Fruit fly (Drosophila melanogaster): ENCODE data around the gene CG7130.
A peak's percentile ranks its signal among the peaks of the same experiment; 100 is the strongest.

CG7130 gene

DNA sequence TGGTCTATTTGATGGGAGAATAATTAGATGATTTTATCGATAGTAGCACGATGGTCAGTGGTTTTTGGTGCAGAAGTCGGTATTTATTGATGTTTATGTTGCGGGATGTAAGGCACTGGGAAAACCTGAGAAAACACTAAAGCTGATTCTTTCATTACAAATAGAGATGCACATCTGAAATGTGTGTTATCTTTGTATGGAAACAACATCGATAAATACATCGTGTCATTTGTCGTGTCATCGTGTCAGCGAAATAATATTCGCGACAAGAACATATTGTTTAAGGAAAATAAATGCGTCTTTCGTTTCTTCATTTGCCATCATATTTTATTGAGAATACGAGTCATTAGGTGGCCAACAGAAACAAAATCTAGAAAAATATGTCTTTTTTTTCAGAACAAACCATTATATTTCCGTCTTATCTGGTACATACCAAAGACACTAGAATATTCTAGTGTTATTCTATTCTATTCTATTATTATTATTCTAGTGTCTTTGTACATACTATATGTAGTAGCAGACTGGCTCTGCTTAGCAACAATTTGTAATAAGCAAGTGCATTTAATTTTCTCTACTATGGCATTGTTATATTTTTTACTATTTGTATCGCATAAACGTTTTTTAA, 1.1 kb downstream of the CG7130 start, which contains the start of gene CG7133 (continued):
- no peak for TF ChIP-seq CG7271 (tag; optimal IDR thresholded peaks at IDR 0.05)
- TF ChIP-seq fd96Cb (tag; optimal IDR thresholded peaks at IDR 0.05) = no peak
- no peak for TF ChIP-seq CG2202 (tag; optimal IDR thresholded peaks at IDR 0.05)
- TF ChIP-seq CG30403 (GFP tag; optimal IDR thresholded peaks at IDR 0.05) = no peak
- no peak for TF ChIP-seq CG1647 (GFP tag; optimal IDR thresholded peaks at IDR 0.05)
- TF ChIP-seq CG18262 (tag; optimal IDR thresholded peaks at IDR 0.05) = no peak
- no peak for TF ChIP-seq CG32767 (GFP tag; IDR thresholded peaks at IDR 0.05)
- peak; percentile 83 for TF ChIP-seq stwl (tag; optimal IDR thresholded peaks at IDR 0.05)
- TF ChIP-seq Dbx (GFP tag; IDR thresholded peaks at IDR 0.05) = no peak
- no peak for TF ChIP-seq HHEX (GFP tag; optimal IDR thresholded peaks at IDR 0.05)
- no peak for TF ChIP-seq fd3F (GFP tag; optimal IDR thresholded peaks at IDR 0.05)
- peak; percentile 68 for TF ChIP-seq row (GFP tag; IDR thresholded peaks at IDR 0.05)
- TF ChIP-seq oc (tag; optimal IDR thresholded peaks at IDR 0.05) = no peak
- TF ChIP-seq E2f2 (GFP tag; IDR thresholded peaks at IDR 0.05) = peak; percentile 45; the same call in 1 of the 2 replicates
- no peak for TF ChIP-seq CG2712 (tag; optimal IDR thresholded peaks at IDR 0.05)
- TF ChIP-seq Mrtf (GFP tag; IDR thresholded peaks at IDR 0.05) = no peak
- no peak for TF ChIP-seq CG16815 (GFP tag; optimal IDR thresholded peaks at IDR 0.05)
- TF ChIP-seq CG7839 (tag; optimal IDR thresholded peaks at IDR 0.05) = no peak
- TF ChIP-seq Dip3 (GFP tag; optimal IDR thresholded peaks at IDR 0.05) = no peak
- peak; percentile 60 for TF ChIP-seq zen (tag; optimal IDR thresholded peaks at IDR 0.05)
- TF ChIP-seq gem (tag; optimal IDR thresholded peaks at IDR 0.05) = no peak
- no peak for TF ChIP-seq CG8388 (GFP tag; optimal IDR thresholded peaks at IDR 0.05)
- peak; percentile 91 for TF ChIP-seq zen2 (GFP tag; IDR thresholded peaks at IDR 0.05; ENCODE audit: partially characterized antibody)
- TF ChIP-seq Oaz (GFP tag; IDR thresholded peaks at IDR 0.05) = no peak
- TF ChIP-seq da (GFP tag; optimal IDR thresholded peaks at IDR 0.05) = no peak
- TF ChIP-seq Dfd (GFP tag; optimal IDR thresholded peaks at IDR 0.05) = no peak
- no peak for TF ChIP-seq hth (optimal IDR thresholded peaks at IDR 0.05)
- TF ChIP-seq GATAe (GFP tag; conservative IDR thresholded peaks at IDR 0.05) = no peak
- TF ChIP-seq Nf-YC (tag; optimal IDR thresholded peaks at IDR 0.05) = peak; percentile 18
- TF ChIP-seq CG8765 (GFP tag; IDR thresholded peaks at IDR 0.05) = no peak
- TF ChIP-seq grn (GFP tag; optimal IDR thresholded peaks at IDR 0.05) = no peak
- TF ChIP-seq pum (GFP tag; optimal IDR thresholded peaks at IDR 0.05) = no peak
- TF ChIP-seq ase (GFP tag; IDR thresholded peaks at IDR 0.05) = no peak
- TF ChIP-seq Sry-δ (GFP tag; optimal IDR thresholded peaks at IDR 0.05) = peak; percentile 89
- no peak for TF ChIP-seq pan (optimal IDR thresholded peaks at IDR 0.05)
- no peak for TF ChIP-seq pan (GFP tag; optimal IDR thresholded peaks at IDR 0.05 in 1 of 2, IDR thresholded peaks at IDR 0.05 in 1 of 2)
- no peak for TF ChIP-seq CG17359 (tag; optimal IDR thresholded peaks at IDR 0.05)
- TF ChIP-seq prd (optimal IDR thresholded peaks at IDR 0.05) = no peak
- no peak for TF ChIP-seq prd (GFP tag; IDR thresholded peaks at IDR 0.05)
- peak; percentile 8 for TF ChIP-seq CoRest (tag; optimal IDR thresholded peaks at IDR 0.05)
- TF ChIP-seq Abd-B (GFP tag; optimal IDR thresholded peaks at IDR 0.05) = no peak
- TF ChIP-seq CG11093 (GFP tag; IDR thresholded peaks at IDR 0.05) = no peak
- no peak for TF ChIP-seq emc (GFP tag; optimal IDR thresholded peaks at IDR 0.05)
- TF ChIP-seq CG31365 (tag; optimal IDR thresholded peaks at IDR 0.05) = no peak
- no peak for TF ChIP-seq Dek (tag; optimal IDR thresholded peaks at IDR 0.05)
- TF ChIP-seq Hr78 (GFP tag; optimal IDR thresholded peaks at IDR 0.05) = no peak
- TF ChIP-seq ham (GFP tag; IDR thresholded peaks at IDR 0.05) = no peak
- no peak for TF ChIP-seq Trl (optimal IDR thresholded peaks at IDR 0.05)
- TF ChIP-seq Trl (GFP tag; optimal IDR thresholded peaks at IDR 0.05) = no peak
- peak; percentile 1 for TF ChIP-seq trh (GFP tag; optimal IDR thresholded peaks at IDR 0.05)
- no peak for TF ChIP-seq CG4707 (GFP tag; optimal IDR thresholded peaks at IDR 0.05)
- TF ChIP-seq en (GFP tag; optimal IDR thresholded peaks at IDR 0.05) = no peak

Data from whole organism, embryonic.